Fruit fly (Drosophila melanogaster) whole organism, embryonic: ENCODE results near the gene ac.

ENCODE experiments used
- B-H2 ChIP-seq: fragments of 200-800 bp; sonication (Bioruptor generic); optimal IDR thresholded peaks from 2 replicates; lab custom pipeline; 2018; ENCODE audit warnings: missing biosample characterization, mild to moderate bottlenecking, missing genetic modification characterization
- Blimp-1 ChIP-seq: fragments of 200-800 bp; sonication (Bioruptor generic); optimal IDR thresholded peaks from 3 replicates; lab custom pipeline; 2018; ENCODE audit warnings: missing biosample characterization, missing genetic modification characterization, mild to moderate bottlenecking, moderate library complexity, missing genetic modification reagents
- CG10543 ChIP-seq: fragments of 200-800 bp; sonication (Bioruptor generic); optimal IDR thresholded peaks from 3 replicates; lab custom pipeline; 2017; ENCODE audit warnings: missing biosample characterization, mild to moderate bottlenecking, missing genetic modification characterization, moderate library complexity
- CG1602 ChIP-seq: fragments of 200-800 bp; sonication (Bioruptor generic); optimal IDR thresholded peaks from 3 replicates; lab custom pipeline; 2016; ENCODE audit warnings: missing biosample characterization, missing genetic modification characterization
- CG17361 ChIP-seq: fragments of 200-800 bp; sonication (Bioruptor generic); IDR thresholded peaks from 3 replicates; pipeline ENCODE4 v1.3.6; 2022; ENCODE audit warnings: missing biosample characterization, missing genetic modification characterization
- CG18262 ChIP-seq: fragments of 200-800 bp; optimal IDR thresholded peaks from 3 replicates; lab custom pipeline; 2019; ENCODE audit warnings: missing biosample characterization, mild to moderate bottlenecking, missing genetic modification characterization, moderate library complexity
- CG18599 ChIP-seq: fragments of 200-800 bp; sonication (Bioruptor generic); optimal IDR thresholded peaks from 3 replicates; lab custom pipeline; 2017; ENCODE audit warnings: missing biosample characterization, missing genetic modification characterization, mild to moderate bottlenecking, moderate library complexity, missing genetic modification reagents
- CG2712 ChIP-seq: fragments of 200-800 bp; optimal IDR thresholded peaks from 3 replicates; lab custom pipeline; 2019; ENCODE audit warnings: missing biosample characterization, mild to moderate bottlenecking, missing genetic modification characterization, moderate library complexity
- CG30403 ChIP-seq: fragments of 200-800 bp; sonication (Bioruptor generic); optimal IDR thresholded peaks from 3 replicates; lab custom pipeline; 2016; ENCODE audit warnings: missing biosample characterization, missing genetic modification characterization
- CG32532 ChIP-seq: fragments of 200-800 bp; sonication (Bioruptor generic); IDR thresholded peaks from 2 replicates; pipeline ENCODE4 v1.3.6; 2022; ENCODE audit warnings: missing biosample characterization, missing genetic modification characterization
- CG4282 ChIP-seq: fragments of 200-800 bp; sonication (Bioruptor generic); optimal IDR thresholded peaks from 2 replicates; lab custom pipeline; 2016; ENCODE audit warnings: missing biosample characterization, missing genetic modification characterization
- CG7839 ChIP-seq: fragments of 200-800 bp; sonication (Bioruptor generic); optimal IDR thresholded peaks from 3 replicates; lab custom pipeline; 2018; ENCODE audit warnings: missing biosample characterization, mild to moderate bottlenecking, missing genetic modification characterization, moderate library complexity
- CG8924 ChIP-seq: fragments of 200-800 bp; optimal IDR thresholded peaks from 3 replicates; lab custom pipeline; 2019; ENCODE audit warnings: missing biosample characterization, mild to moderate bottlenecking, missing genetic modification characterization, moderate library complexity
- E2f2 ChIP-seq: fragments of 200-800 bp; sonication (Bioruptor generic); IDR thresholded peaks from 2 replicates; pipeline ENCODE4 v1.3.6; 2022; ENCODE audit warnings: missing biosample characterization, missing genetic modification characterization
- Eip74EF ChIP-seq, 2 experiments: fragments of 200-800 bp in 1 of 2; fragments of >200 bp in 1 of 2; sonication (Bioruptor generic) in 1 of 2; optimal IDR thresholded peaks; 2 replicates each; lab custom pipeline; 2017 to 2019; ENCODE audit warnings: missing biosample characterization in 2 of 2, missing genetic modification characterization in 2 of 2, mild to moderate bottlenecking in 1 of 2, moderate library complexity in 1 of 2
- Fer1 ChIP-seq: fragments of 200-800 bp; sonication (Bioruptor generic); optimal IDR thresholded peaks from 2 replicates; lab custom pipeline; 2017; ENCODE audit warnings: missing biosample characterization, mild to moderate bottlenecking, missing genetic modification characterization
- HHEX ChIP-seq: fragments of 200-800 bp; sonication (Bioruptor generic); optimal IDR thresholded peaks from 3 replicates; lab custom pipeline; 2017; ENCODE audit warnings: missing biosample characterization, mild to moderate bottlenecking, missing genetic modification characterization, missing genetic modification reagents
- HLH4C ChIP-seq: fragments of 200-800 bp; sonication (Bioruptor generic); IDR thresholded peaks from 3 replicates; pipeline ENCODE4 v1.3.6; 2022; ENCODE audit warnings: missing biosample characterization, missing genetic modification characterization; ENCODE audit not compliant: partially characterized antibody
- Hr78 ChIP-seq, 2 experiments: fragments of 200-800 bp in 1 of 2; fragments of >200 bp in 1 of 2; sonication (Bioruptor generic) in 1 of 2; optimal IDR thresholded peaks; 2 replicates each; lab custom pipeline; 2017 to 2019; ENCODE audit warnings: missing biosample characterization in 2 of 2, missing genetic modification characterization in 2 of 2, mild to moderate bottlenecking in 1 of 2, moderate library complexity in 1 of 2
- Jarid2 ChIP-seq: fragments of 200-800 bp; sonication (Bioruptor generic); optimal IDR thresholded peaks from 3 replicates; lab custom pipeline; 2017; ENCODE audit warnings: mild to moderate bottlenecking, missing biosample characterization, missing genetic modification reagents, missing genetic modification characterization
- Lpt ChIP-seq: fragments of >200 bp; optimal IDR thresholded peaks from 2 replicates; lab custom pipeline; 2018; ENCODE audit warnings: missing biosample characterization, missing genetic modification characterization
- NK7.1 ChIP-seq: fragments of 200-800 bp; sonication (Bioruptor generic); optimal IDR thresholded peaks from 3 replicates; lab custom pipeline; 2016; ENCODE audit warnings: missing biosample characterization, missing genetic modification characterization
- NfI ChIP-seq: fragments of 200-800 bp; sonication (Bioruptor generic); optimal IDR thresholded peaks from 3 replicates; lab custom pipeline; 2018; ENCODE audit warnings: missing biosample characterization, mild to moderate bottlenecking, missing genetic modification characterization, moderate library complexity
- Pdp1 ChIP-seq, 2 experiments: fragments of 200-800 bp; sonication (Bioruptor generic); optimal IDR thresholded peaks; 3 replicates each; lab custom pipeline; 2016; ENCODE audit warnings: missing biosample characterization in 2 of 2, missing genetic modification characterization in 2 of 2, mild to moderate bottlenecking in 1 of 2, moderate library complexity in 1 of 2
- Taf1 ChIP-seq: fragments of 200-800 bp; sonication (Bioruptor generic); IDR thresholded peaks from 2 replicates; pipeline ENCODE4 v1.3.6; 2022; ENCODE audit warnings: missing biosample characterization, missing genetic modification characterization
- ato ChIP-seq: fragments of 200-800 bp; sonication (Bioruptor generic); IDR thresholded peaks from 2 replicates; pipeline ENCODE4 v1.3.6; 2022; ENCODE audit warnings: missing biosample characterization, missing genetic modification characterization; ENCODE audit not compliant: partially characterized antibody
- chinmo ChIP-seq: fragments of 200-800 bp; sonication (Bioruptor generic); IDR thresholded peaks from 4 replicates; pipeline ENCODE4 v1.3.6; 2022; ENCODE audit warnings: missing biosample characterization, missing genetic modification characterization; ENCODE audit not compliant: partially characterized antibody
- chn ChIP-seq: fragments of 200-800 bp; sonication (Bioruptor generic); optimal IDR thresholded peaks from 2 replicates; lab custom pipeline; 2016; ENCODE audit warnings: missing biosample characterization, missing genetic modification characterization
- cwo ChIP-seq: fragments of 200-800 bp; sonication (Bioruptor generic); optimal IDR thresholded peaks from 3 replicates; lab custom pipeline; 2017; ENCODE audit warnings: missing biosample characterization, missing genetic modification characterization, mild to moderate bottlenecking, moderate library complexity, missing genetic modification reagents
- dan ChIP-seq: fragments of 200-800 bp; sonication (Bioruptor generic); IDR thresholded peaks from 2 replicates; pipeline ENCODE4 v1.3.6; 2022; ENCODE audit warnings: missing biosample characterization, missing genetic modification characterization
- disco-r ChIP-seq: fragments of 200-800 bp; sonication (Bioruptor generic); optimal IDR thresholded peaks from 2 replicates; lab custom pipeline; 2016; ENCODE audit warnings: missing biosample characterization, missing genetic modification characterization
- exex ChIP-seq: fragments of 200-800 bp; sonication (Bioruptor generic); optimal IDR thresholded peaks from 4 replicates; lab custom pipeline; 2018; ENCODE audit warnings: missing biosample characterization, mild to moderate bottlenecking, missing genetic modification characterization, moderate library complexity
- fru ChIP-seq: fragments of >200 bp; optimal IDR thresholded peaks from 2 replicates; lab custom pipeline; 2017
- gem ChIP-seq: fragments of 200-800 bp; sonication (Bioruptor generic); optimal IDR thresholded peaks from 2 replicates; lab custom pipeline; 2019; ENCODE audit warnings: missing biosample characterization, mild to moderate bottlenecking, missing genetic modification characterization, moderate library complexity
- nerfin-1 ChIP-seq: fragments of 200-800 bp; sonication (Bioruptor generic); optimal IDR thresholded peaks from 3 replicates; lab custom pipeline; 2019; ENCODE audit warnings: missing biosample characterization, mild to moderate bottlenecking, missing genetic modification characterization, moderate library complexity
- oc ChIP-seq: fragments of 200-800 bp; sonication (Bioruptor generic); optimal IDR thresholded peaks from 2 replicates; lab custom pipeline; 2018; ENCODE audit warnings: missing biosample characterization, mild to moderate bottlenecking, missing genetic modification characterization, moderate library complexity
- otp ChIP-seq: fragments of 200-800 bp; sonication (Bioruptor generic); IDR thresholded peaks from 3 replicates; pipeline ENCODE4, ENCODE4 v1.3.6; 2022; ENCODE audit warnings: missing biosample characterization, missing genetic modification characterization
- pfk ChIP-seq: fragments of 200-800 bp; sonication (Bioruptor generic); optimal IDR thresholded peaks from 2 replicates; lab custom pipeline; 2018; ENCODE audit warnings: missing biosample characterization, mild to moderate bottlenecking, missing genetic modification characterization, moderate library complexity
- sd ChIP-seq: fragments of 200-800 bp; sonication (Bioruptor generic); optimal IDR thresholded peaks from 3 replicates; lab custom pipeline; 2018; ENCODE audit warnings: missing biosample characterization, mild to moderate bottlenecking, missing genetic modification characterization, moderate library complexity
- slou ChIP-seq: fragments of 200-800 bp; sonication (Bioruptor generic); optimal IDR thresholded peaks from 3 replicates; lab custom pipeline; 2016; ENCODE audit warnings: missing biosample characterization, missing genetic modification characterization
- sr ChIP-seq: fragments of 200-800 bp; sonication (Bioruptor generic); IDR thresholded peaks from 3 replicates; pipeline ENCODE4 v1.3.6; 2022; ENCODE audit warnings: missing biosample characterization, missing genetic modification characterization
- stwl ChIP-seq: fragments of 200-800 bp; sonication (Bioruptor generic); optimal IDR thresholded peaks from 3 replicates; lab custom pipeline; 2018; ENCODE audit warnings: missing biosample characterization, mild to moderate bottlenecking, missing genetic modification characterization, moderate library complexity
- unpg ChIP-seq: fragments of 200-800 bp; sonication (Bioruptor generic); optimal IDR thresholded peaks from 3 replicates; lab custom pipeline; 2018; ENCODE audit warnings: missing biosample characterization, mild to moderate bottlenecking, missing genetic modification characterization, moderate library complexity
- wor ChIP-seq: fragments of 200-800 bp; sonication (Bioruptor generic); IDR thresholded peaks from 2 replicates; pipeline ENCODE4 v1.3.6; 2022; ENCODE audit warnings: missing biosample characterization, missing genetic modification characterization

Gene ac

DNA sequence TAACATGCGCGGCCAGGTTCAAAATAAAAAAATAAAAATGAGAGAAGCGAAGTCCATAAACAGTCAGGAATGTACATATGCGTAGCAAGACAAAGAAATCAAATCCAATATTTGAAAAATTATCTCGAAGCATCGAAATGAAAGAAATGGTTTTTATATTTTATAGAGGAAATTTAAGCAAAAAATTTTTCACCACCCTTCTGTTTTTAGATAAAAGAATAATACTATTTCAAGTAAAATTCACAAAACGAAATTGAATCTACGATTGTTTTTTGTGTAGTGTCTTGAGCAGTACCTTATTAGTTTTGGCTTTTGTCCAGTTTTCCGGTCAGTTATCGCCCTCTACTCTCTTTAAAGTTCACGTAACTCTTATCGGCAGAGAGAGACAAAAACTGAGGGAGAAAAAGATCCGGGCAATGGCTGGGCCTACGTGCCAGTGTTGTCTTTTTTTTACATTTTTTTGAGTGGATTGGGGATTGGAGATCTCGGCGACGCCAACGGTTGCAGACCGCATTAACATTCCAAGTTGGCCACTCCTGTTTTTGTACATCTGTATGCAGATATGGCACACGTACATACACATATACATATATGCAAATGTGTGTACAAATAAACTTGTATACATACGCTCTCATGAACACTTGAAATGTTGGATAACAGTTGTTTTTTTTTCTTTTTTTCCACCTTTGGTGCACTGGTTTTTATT, 29.8 kb upstream of the ac start (continued):
- TF ChIP-seq nerfin-1 (tag; lab: Kevin White, UChicago) (no peak), Hr78 (GFP tag; optimal IDR thresholded peaks at IDR 0.05; lab: Kevin White, UChicago) (peak in 1 of 2 experiments; percentile 53), gem (tag; lab: Kevin White, UChicago) (peak; percentile 60), sr (no peak), CG32532 (no peak), CG18262 (tag; lab: Kevin White, UChicago) (peak; percentile 10), CG2712 (tag; lab: Kevin White, UChicago) (peak; percentile 37), Fer1 (GFP tag; lab: Kevin White, UChicago) (no peak), stwl (tag; lab: Kevin White, UChicago) (peak; percentile 76), NfI (GFP tag; lab: Kevin White, UChicago) (no peak), Pdp1 (GFP tag; optimal IDR thresholded peaks at IDR 0.05; lab: Kevin White, UChicago) (peak in 1 of 2 experiments; percentile 21), CG1602 (no peak), ato (GFP tag; lab: Robert Waterston, UW) (no peak), E2f2 (no peak), NK7.1 (GFP tag; lab: Kevin White, UChicago) (no peak), fru (lab: Kevin White, UChicago) (no peak), chn (no peak), otp (GFP tag; lab: Robert Waterston, UW) (no peak), CG4282 (GFP tag; lab: Kevin White, UChicago) (no peak), oc (tag; lab: Kevin White, UChicago) (no peak), HHEX (GFP tag; lab: Kevin White, UChicago) (no peak), disco-r (GFP tag; lab: Kevin White, UChicago) (no peak), Eip74EF (GFP tag; optimal IDR thresholded peaks at IDR 0.05; lab: Kevin White, UChicago) (peak in 1 of 2 experiments; percentile 53), HLH4C (GFP tag; lab: Robert Waterston, UW) (no peak), Lpt (GFP tag; lab: Kevin White, UChicago) (no peak), pfk (no peak), slou (GFP tag; lab: Kevin White, UChicago) (no peak), sd (tag; lab: Kevin White, UChicago) (peak; percentile 83), Jarid2 (GFP tag; lab: Kevin White, UChicago) (no peak), CG10543 (GFP tag; lab: Kevin White, UChicago) (no peak), unpg (GFP tag; lab: Kevin White, UChicago) (peak; percentile 18), dan (GFP tag; lab: Robert Waterston, UW) (no peak), B-H2 (GFP tag; lab: Kevin White, UChicago) (no peak), chinmo (no peak), wor (GFP tag; lab: Robert Waterston, UW) (no peak), exex (tag; lab: Kevin White, UChicago) (no peak), Blimp-1 (no peak), CG17361 (GFP tag; lab: Robert Waterston, UW) (0 out of 3 replicates have a peak, but pooled peaks have one; percentile 25), Taf1 (GFP tag; lab: Robert Waterston, UW) (no peak), CG8924 (tag; lab: Kevin White, UChicago) (no peak), CG18599 (GFP tag; lab: Kevin White, UChicago) (no peak), CG30403 (GFP tag; lab: Kevin White, UChicago) (peak; percentile 27), cwo (no peak), CG7839 (peak; percentile 16)
- TF ChIP-seq, all 482 proteins: peak for 35
